Fruit fly (Drosophila melanogaster) whole organism, pupa: Measurements from ENCODE around the gene CG18420.

Source experiments
- CG10348 ChIP-seq: fragments of 200-800 bp; sonication (Bioruptor generic); IDR thresholded peaks from 2 replicates; pipeline ENCODE4 v1.3.6; 2022; ENCODE audit warnings: missing biosample characterization, missing genetic modification characterization
- CG12605 ChIP-seq: fragments of 200-800 bp; sonication (Bioruptor generic); IDR thresholded peaks from 2 replicates; pipeline ENCODE4 v1.3.6; 2022; ENCODE audit warnings: missing biosample characterization, missing genetic modification characterization
- CG13204 ChIP-seq: fragments of 200-800 bp; sonication (Bioruptor generic); optimal IDR thresholded peaks from 2 replicates; lab custom pipeline; 2018; ENCODE audit warnings: missing biosample characterization, mild to moderate bottlenecking, missing genetic modification characterization, moderate library complexity
- CG14655 ChIP-seq: fragments of 200-800 bp; sonication (Bioruptor generic); optimal IDR thresholded peaks from 3 replicates; lab custom pipeline; 2017; ENCODE audit warnings: mild to moderate bottlenecking, missing biosample characterization, missing genetic modification reagents, missing genetic modification characterization
- CG15710 ChIP-seq: fragments of 200-800 bp; sonication (Bioruptor generic); optimal IDR thresholded peaks from 2 replicates; lab custom pipeline; 2018; ENCODE audit warnings: missing biosample characterization, mild to moderate bottlenecking, missing genetic modification characterization, moderate library complexity
- CG17806 ChIP-seq: fragments of 200-800 bp; sonication (Bioruptor generic); optimal IDR thresholded peaks from 2 replicates; lab custom pipeline; 2018; ENCODE audit warnings: missing biosample characterization, mild to moderate bottlenecking, missing genetic modification characterization, moderate library complexity
- CG32121 ChIP-seq: fragments of 200-800 bp; sonication (Bioruptor generic); IDR thresholded peaks from 2 replicates; pipeline ENCODE4 v1.3.6; 2022; ENCODE audit warnings: missing biosample characterization, missing genetic modification characterization
- CG34367 ChIP-seq: fragments of 200-800 bp; sonication (Bioruptor generic); optimal IDR thresholded peaks from 2 replicates; lab custom pipeline; 2018; ENCODE audit warnings: missing biosample characterization, mild to moderate bottlenecking, missing genetic modification characterization
- CG4496 ChIP-seq: fragments of 200-800 bp; sonication (Bioruptor generic); IDR thresholded peaks from 3 replicates; pipeline ENCODE4 v1.3.6; 2022; ENCODE audit warnings: missing biosample characterization, missing genetic modification characterization
- CG8159 ChIP-seq: fragments of 200-800 bp; sonication (Bioruptor generic); optimal IDR thresholded peaks from 3 replicates; lab custom pipeline; 2018; ENCODE audit warnings: missing biosample characterization, mild to moderate bottlenecking, missing genetic modification characterization, moderate library complexity
- CG8301 ChIP-seq: fragments of 200-800 bp; sonication (Bioruptor generic); optimal IDR thresholded peaks from 2 replicates; lab custom pipeline; 2018; ENCODE audit warnings: missing biosample characterization, mild to moderate bottlenecking, missing genetic modification characterization
- CG9948 ChIP-seq: fragments of 200-800 bp; sonication (Bioruptor generic); optimal IDR thresholded peaks from 2 replicates; lab custom pipeline; 2018; ENCODE audit warnings: missing biosample characterization, mild to moderate bottlenecking, missing genetic modification characterization, moderate library complexity
- D1 ChIP-seq: fragments of 200-800 bp; sonication (Bioruptor generic); optimal IDR thresholded peaks from 2 replicates; lab custom pipeline; 2018; ENCODE audit warnings: missing biosample characterization, mild to moderate bottlenecking, missing genetic modification characterization, moderate library complexity
- EcR ChIP-seq: fragments of 200-800 bp; sonication (Bioruptor generic); optimal IDR thresholded peaks from 3 replicates; lab custom pipeline; 2019; ENCODE audit warnings: missing biosample characterization, missing genetic modification characterization, mild to moderate bottlenecking, moderate library complexity, missing genetic modification reagents
- Ets98B ChIP-seq: fragments of 200-800 bp; sonication (Bioruptor generic); IDR thresholded peaks from 2 replicates; pipeline ENCODE4 v1.3.6; 2022; ENCODE audit warnings: missing biosample characterization, missing genetic modification characterization
- Pif1A ChIP-seq: fragments of 200-800 bp; sonication (Bioruptor generic); optimal IDR thresholded peaks from 3 replicates; lab custom pipeline; 2016; ENCODE audit warnings: missing biosample characterization, missing genetic modification characterization
- Pif1B ChIP-seq: fragments of 200-800 bp; sonication (Bioruptor generic); optimal IDR thresholded peaks from 3 replicates; lab custom pipeline; 2016; ENCODE audit warnings: missing biosample characterization, missing genetic modification characterization
- Snoo ChIP-seq: fragments of 200-800 bp; sonication (Bioruptor generic); optimal IDR thresholded peaks from 3 replicates; lab custom pipeline; 2017; ENCODE audit warnings: missing biosample characterization, mild to moderate bottlenecking, missing genetic modification characterization, inconsistent platforms
- fd96Ca ChIP-seq: fragments of 200-800 bp; sonication (Bioruptor generic); IDR thresholded peaks from 3 replicates; pipeline ENCODE4 v1.3.6; 2022; ENCODE audit warnings: missing biosample characterization, missing genetic modification characterization
- gl ChIP-seq: fragments of 200-800 bp; sonication (Bioruptor generic); optimal IDR thresholded peaks from 2 replicates; lab custom pipeline; 2018; ENCODE audit warnings: missing biosample characterization, mild to moderate bottlenecking, missing genetic modification characterization
- rn ChIP-seq: fragments of 200-800 bp; sonication (Bioruptor generic); IDR thresholded peaks from 2 replicates; pipeline ENCODE4 v1.3.6; 2022; ENCODE audit warnings: missing biosample characterization, missing genetic modification characterization

CG18420 gene

dm6 chr2L:14765608-14766007, 30.8 kb downstream of the CG18420 start, which contains the start of gene CG4701:
Gene CG4701 (plus strand): TSS chr2L:14765908.
- TF ChIP-seq CG17806 (tag; lab: Kevin White, UChicago) (no peak), CG8301 (tag; lab: Kevin White, UChicago) (no peak), CG4496 (no peak), CG12605 (GFP tag; lab: Robert Waterston, UW) (no peak), CG32121 (GFP tag; lab: Robert Waterston, UW) (no peak), CG34367 (tag; lab: Kevin White, UChicago) (no peak), EcR (GFP tag; lab: Kevin White, UChicago) (no peak), Snoo (tag; lab: Kevin White, UChicago) (no peak), CG13204 (no peak), CG9948 (tag; lab: Kevin White, UChicago) (no peak), Pif1A (no peak), CG8159 (tag; lab: Kevin White, UChicago) (no peak), Pif1B (GFP tag; lab: Kevin White, UChicago) (no peak), gl (tag; lab: Kevin White, UChicago) (no peak), CG14655 (GFP tag; lab: Kevin White, UChicago) (no peak), CG10348 (GFP tag; lab: Robert Waterston, UW) (no peak), fd96Ca (GFP tag; lab: Robert Waterston, UW) (no peak), rn (GFP tag; lab: Robert Waterston, UW) (no peak), Ets98B (GFP tag; lab: Robert Waterston, UW) (no peak), D1 (tag; lab: Kevin White, UChicago) (no peak)

dm6 chr2L:14762465-14762864, 34.0 kb downstream of the CG18420 start, which contains the start of gene CSN1a:
Gene CSN1a (plus strand): TSS chr2L:14762765.
- TF ChIP-seq Pif1A (no peak), CG10348 (GFP tag; lab: Robert Waterston, UW) (no peak), Ets98B (GFP tag; lab: Robert Waterston, UW) (no peak), CG34367 (tag; lab: Kevin White, UChicago) (no peak), rn (GFP tag; lab: Robert Waterston, UW) (no peak), gl (tag; lab: Kevin White, UChicago) (no peak), Pif1B (GFP tag; lab: Kevin White, UChicago) (no peak), CG12605 (GFP tag; lab: Robert Waterston, UW) (no peak), CG15710 (no peak), CG4496 (no peak)

dm6 chr2L:14760467-14760866, 36.0 kb downstream of the CG18420 start, which contains the start of gene CG4691:
Gene CG4691 (plus strand): TSS chr2L:14760767.
- TF ChIP-seq CG8301 (tag; lab: Kevin White, UChicago): no peak
- TF ChIP-seq CG10348 (GFP tag; lab: Robert Waterston, UW): no peak
- no peak for TF ChIP-seq CG34367 (tag; lab: Kevin White, UChicago)
- no peak for TF ChIP-seq gl (tag; lab: Kevin White, UChicago)
- TF ChIP-seq Pif1A: no peak
- no peak for TF ChIP-seq CG15710
- no peak for TF ChIP-seq CG12605 (GFP tag; lab: Robert Waterston, UW)
- no peak for TF ChIP-seq Pif1B (GFP tag; lab: Kevin White, UChicago)
- no peak for TF ChIP-seq CG14655 (GFP tag; lab: Kevin White, UChicago)
- no peak for TF ChIP-seq fd96Ca (GFP tag; lab: Robert Waterston, UW)
- TF ChIP-seq Ets98B (GFP tag; lab: Robert Waterston, UW): no peak
- TF ChIP-seq CG13204: no peak
- TF ChIP-seq CG8159 (tag; lab: Kevin White, UChicago): no peak

dm6 chr2L:14746068-14746467, 50.4 kb downstream of the CG18420 start:
- no peak for TF ChIP-seq CG10348 (GFP tag; lab: Robert Waterston, UW)
- TF ChIP-seq CG9948 (tag; lab: Kevin White, UChicago): no peak
- TF ChIP-seq Pif1B (GFP tag; lab: Kevin White, UChicago): no peak
- no peak for TF ChIP-seq CG34367 (tag; lab: Kevin White, UChicago)
- TF ChIP-seq CG17806 (tag; lab: Kevin White, UChicago): no peak
- TF ChIP-seq gl (tag; lab: Kevin White, UChicago): no peak
- TF ChIP-seq CG13204: no peak
- no peak for TF ChIP-seq Snoo (tag; lab: Kevin White, UChicago)
- TF ChIP-seq CG15710: no peak
- no peak for TF ChIP-seq rn (GFP tag; lab: Robert Waterston, UW)
- TF ChIP-seq CG32121 (GFP tag; lab: Robert Waterston, UW): no peak
- TF ChIP-seq CG14655 (GFP tag; lab: Kevin White, UChicago): no peak
- no peak for TF ChIP-seq EcR (GFP tag; lab: Kevin White, UChicago)
- TF ChIP-seq CG12605 (GFP tag; lab: Robert Waterston, UW): no peak
- TF ChIP-seq D1 (tag; lab: Kevin White, UChicago): no peak

- TF ChIP-seq rn (GFP tag; lab: Robert Waterston, UW) (no peak), CG34367 (tag; lab: Kevin White, UChicago) (no peak), Snoo (tag; lab: Kevin White, UChicago) (no peak), EcR (GFP tag; lab: Kevin White, UChicago) (no peak), Pif1B (GFP tag; lab: Kevin White, UChicago) (no peak), CG32121 (GFP tag; lab: Robert Waterston, UW) (no peak), fd96Ca (GFP tag; lab: Robert Waterston, UW) (no peak), CG12605 (GFP tag; lab: Robert Waterston, UW) (no peak), CG9948 (tag; lab: Kevin White, UChicago) (no peak), CG13204 (no peak), gl (tag; lab: Kevin White, UChicago) (no peak), CG8159 (tag; lab: Kevin White, UChicago) (no peak), CG14655 (GFP tag; lab: Kevin White, UChicago) (no peak), CG4496 (no peak)
Measured at dm6 chr2L:14745068-14745467, 51.4 kb downstream of the CG18420 start, which contains the start of gene CG42587. Gene CG42587 (minus strand): TSS chr2L:14745210.
